Worm (Caenorhabditis elegans): ENCODE measurements around the gene F09C6.3.

Gene F09C6.3

ce11 chrV:16880054-16880453 lies at the start of gene F09C6.3:
Gene F09C6.3 (minus strand): TSS chrV:16880154.
- TF ChIP-seq ceh-63 (GFP tag; optimal IDR thresholded peaks at IDR 0.05): no peak
- TF ChIP-seq nhr-20 (tag; optimal IDR thresholded peaks at IDR 0.05): no peak
- TF ChIP-seq nhr-19 (GFP tag; conservative IDR thresholded peaks at IDR 0.05): no peak
- TF ChIP-seq zip-4 (GFP tag; optimal IDR thresholded peaks at IDR 0.05): no peak
- TF ChIP-seq skn-1 (tag; optimal IDR thresholded peaks at IDR 0.05): no peak
- no peak for TF ChIP-seq nhr-77 (tag; optimal IDR thresholded peaks at IDR 0.05)
- no peak for TF ChIP-seq pax-3 (tag; optimal IDR thresholded peaks at IDR 0.05)
- TF ChIP-seq dsc-1 (tag; optimal IDR thresholded peaks at IDR 0.05): no peak

ce11 chrV:16927345-16927744 lies 47.4 kb upstream of the F09C6.3 start, which contains the start of gene Y102A5C.36:
Gene Y102A5C.36 (minus strand): TSS chrV:16927445.
- no peak for TF ChIP-seq grh-1 (GFP tag; IDR thresholded peaks at IDR 0.05)
- TF ChIP-seq hpl-2 (GFP tag; optimal IDR thresholded peaks at IDR 0.05): no peak
- TF ChIP-seq unc-98 (GFP tag; IDR thresholded peaks at IDR 0.05): no peak
- no peak for TF ChIP-seq ceh-88 (GFP tag; IDR thresholded peaks at IDR 0.05)
- TF ChIP-seq dpl-1 (GFP tag; optimal IDR thresholded peaks at IDR 0.05): no peak
- TF ChIP-seq snpc-4 (tag; optimal IDR thresholded peaks at IDR 0.05): no peak

- no peak for TF ChIP-seq ceh-82 (tag; optimal IDR thresholded peaks at IDR 0.05)
- no peak for TF ChIP-seq lsy-2 (tag; optimal IDR thresholded peaks at IDR 0.05)
- TF ChIP-seq unc-130 (tag; optimal IDR thresholded peaks at IDR 0.05): no peak
- TF ChIP-seq nhr-76 (tag; optimal IDR thresholded peaks at IDR 0.05): no peak
- no peak for TF ChIP-seq pag-3 (tag; optimal IDR thresholded peaks at IDR 0.05; ENCODE audit: borderline replicate concordance, insufficient read depth)
- TF ChIP-seq lin-35 (GFP tag; optimal IDR thresholded peaks at IDR 0.05): no peak
- no peak for TF ChIP-seq lin-14 (GFP tag; optimal IDR thresholded peaks at IDR 0.05)
- TF ChIP-seq rnt-1 (tag; optimal IDR thresholded peaks at IDR 0.05): no peak
- no peak for TF ChIP-seq fkh-4 (tag; optimal IDR thresholded peaks at IDR 0.05; ENCODE audit: borderline replicate concordance)
- no peak for TF ChIP-seq sptf-1 (tag; optimal IDR thresholded peaks at IDR 0.05)
- no peak for TF ChIP-seq pqm-1 (tag; optimal IDR thresholded peaks at IDR 0.05)
- no peak for TF ChIP-seq nhr-11 (tag; optimal IDR thresholded peaks at IDR 0.05)
- TF ChIP-seq snu-23 (GFP tag; optimal IDR thresholded peaks at IDR 0.05): no peak
- TF ChIP-seq C04F5.9 (tag; optimal IDR thresholded peaks at IDR 0.05): no peak
- TF ChIP-seq vab-15 (tag; optimal IDR thresholded peaks at IDR 0.05): no peak
- no peak for TF ChIP-seq jun-1 (tag; optimal IDR thresholded peaks at IDR 0.05)
- no peak for TF ChIP-seq nhr-19 (GFP tag; conservative IDR thresholded peaks at IDR 0.05)
Measured at ce11 chrV:16921952-16922351, 42.0 kb upstream of the F09C6.3 start, which contains the start of gene Y102A5C.4. Gene Y102A5C.4 (plus strand): TSS chrV:16922252.

- TF ChIP-seq hpl-2 (GFP tag; optimal IDR thresholded peaks at IDR 0.05): no peak
- TF ChIP-seq efl-1 (optimal IDR thresholded peaks at IDR 0.05): no peak
- peak in 1 of 2 experiments; percentile 44 for TF ChIP-seq efl-1 (GFP tag; optimal IDR thresholded peaks at IDR 0.05 in 1 of 2)
Measured at ce11 chrV:16919675-16920074, 39.7 kb upstream of the F09C6.3 start.

ce11 chrV:16918378-16918777 lies 38.4 kb upstream of the F09C6.3 start, which contains the start of the genes fbxa-206 and Y102A5C.2:
Gene fbxa-206 (minus strand): TSS chrV:16918478.
Gene Y102A5C.2 (plus strand): TSS chrV:16918731.
- TF ChIP-seq aha-1 (tag; optimal IDR thresholded peaks at IDR 0.05): no peak
- no peak for TF ChIP-seq rnt-1 (tag; optimal IDR thresholded peaks at IDR 0.05)
- no peak for TF ChIP-seq ztf-11 (tag; optimal IDR thresholded peaks at IDR 0.05)
- TF ChIP-seq snpc-4 (tag; optimal IDR thresholded peaks at IDR 0.05): no peak
- TF ChIP-seq egl-13 (tag; optimal IDR thresholded peaks at IDR 0.05): no peak
- no peak for TF ChIP-seq mef-2 (tag; optimal IDR thresholded peaks at IDR 0.05)
- no peak for TF ChIP-seq mdl-1 (tag; optimal IDR thresholded peaks at IDR 0.05)
- TF ChIP-seq sptf-1 (tag; optimal IDR thresholded peaks at IDR 0.05): no peak
- no peak for TF ChIP-seq fkh-8 (tag; optimal IDR thresholded peaks at IDR 0.05)
- no peak for TF ChIP-seq mab-9 (GFP tag; IDR thresholded peaks at IDR 0.05)
